Worm (Caenorhabditis elegans) whole organism, young adult: ENCODE data around the gene ttr-51.
A peak's percentile ranks its signal among the peaks of the same experiment; 100 is the strongest.

Source experiments
- F10E7.11 ChIP-seq: sonication (generic microtip); optimal IDR thresholded peaks from 2 replicates; lab custom pipeline; 2017; ENCODE audit warnings: mild to moderate bottlenecking, missing genetic modification characterization, moderate library complexity, missing compliant biosample characterization
- F49E8.2 ChIP-seq: sonication (generic microtip); optimal IDR thresholded peaks from 3 replicates; lab custom pipeline; 2017; ENCODE audit warnings: missing genetic modification characterization, mild to moderate bottlenecking, missing compliant biosample characterization, antibody characterized with exemption, moderate library complexity; ENCODE audit not compliant: insufficient read depth
- F57C9.4 ChIP-seq: sonication (generic microtip); optimal IDR thresholded peaks from 2 replicates; lab custom pipeline; 2017; ENCODE audit warnings: mild to moderate bottlenecking, missing genetic modification characterization, missing compliant biosample characterization
- T26A5.8 ChIP-seq: sonication (generic microtip); optimal IDR thresholded peaks from 2 replicates; lab custom pipeline; 2016; ENCODE audit warnings: missing genetic modification characterization, missing compliant biosample characterization
- akir-1 ChIP-seq: fragments of 200-800 bp; sonication (Bioruptor generic); optimal IDR thresholded peaks from 2 replicates; lab custom pipeline; 2018; ENCODE audit warnings: mild to moderate bottlenecking, missing genetic modification characterization, moderate library complexity, missing compliant biosample characterization
- aptf-3 ChIP-seq: fragments of 200-800 bp; sonication (Bioruptor generic); IDR thresholded peaks from 2 replicates; pipeline ENCODE4 v1.3.6; 2022; ENCODE audit warnings: missing genetic modification characterization, missing compliant biosample characterization
- atf-7 ChIP-seq: sonication (generic microtip); optimal IDR thresholded peaks from 2 replicates; lab custom pipeline; 2017; ENCODE audit warnings: mild to moderate bottlenecking, missing genetic modification characterization, missing compliant biosample characterization
- athp-1 ChIP-seq: sonication (generic microtip); optimal IDR thresholded peaks from 2 replicates; lab custom pipeline; 2017; ENCODE audit warnings: mild to moderate bottlenecking, missing genetic modification characterization, missing compliant biosample characterization
- attf-6 ChIP-seq: fragments of 200-800 bp; sonication (Bioruptor generic); IDR thresholded peaks from 2 replicates; pipeline ENCODE4 v1.3.6; 2022; ENCODE audit warnings: missing genetic modification reagents, missing genetic modification characterization, missing compliant biosample characterization
- bed-2 ChIP-seq: fragments of 200-800 bp; sonication (Bioruptor generic); IDR thresholded peaks from 2 replicates; pipeline ENCODE4 v1.3.6; 2022; ENCODE audit warnings: missing genetic modification reagents, missing genetic modification characterization, missing compliant biosample characterization
- ceh-100 ChIP-seq: fragments of 200-800 bp; sonication (Bioruptor generic); IDR thresholded peaks from 2 replicates; pipeline ENCODE4 v1.3.6; 2022; ENCODE audit warnings: missing genetic modification reagents, missing genetic modification characterization, missing compliant biosample characterization
- chd-7 ChIP-seq: sonication (generic microtip); optimal IDR thresholded peaks from 2 replicates; lab custom pipeline; 2016; ENCODE audit warnings: mild to moderate bottlenecking, missing genetic modification characterization, moderate library complexity, missing compliant biosample characterization
- dpl-1 ChIP-seq: fragments of 150-350 bp; optimal IDR thresholded peaks from 2 replicates; lab custom pipeline; 2014; ENCODE audit warnings: missing biosample characterization, missing genetic modification reagents, missing genetic modification characterization
- egl-44 ChIP-seq: fragments of 200-800 bp; sonication (Bioruptor generic); IDR thresholded peaks from 2 replicates; pipeline ENCODE4 v1.3.6; 2022; ENCODE audit warnings: missing genetic modification reagents, missing genetic modification characterization, missing compliant biosample characterization
- ekl-4 ChIP-seq: fragments of 200-800 bp; sonication (Bioruptor generic); IDR thresholded peaks from 2 replicates; pipeline ENCODE4 v1.3.6; 2022; ENCODE audit warnings: missing genetic modification reagents, missing genetic modification characterization, missing compliant biosample characterization
- lag-1 ChIP-seq: fragments of 200-800 bp; sonication (Bioruptor generic); IDR thresholded peaks from 2 replicates; pipeline ENCODE4 v1.3.6; 2022; ENCODE audit warnings: missing genetic modification reagents, missing genetic modification characterization, missing compliant biosample characterization
- lin-35 ChIP-seq, 3 experiments: fragments of 150-350 bp in 2 of 3; sonication (generic microtip) in 1 of 3; optimal IDR thresholded peaks; 2 replicates each; lab custom pipeline; 2014 to 2018; ENCODE audit warnings: missing biosample characterization in 3 of 3, missing genetic modification characterization in 3 of 3, missing genetic modification reagents in 3 of 3
- nfya-1 ChIP-seq: sonication (generic microtip); optimal IDR thresholded peaks from 2 replicates; lab custom pipeline; 2017; ENCODE audit warnings: antibody characterized with exemption, missing compliant biosample characterization, missing genetic modification characterization, borderline replicate concordance; ENCODE audit not compliant: insufficient read depth
- nfyb-1 ChIP-seq: fragments of 200-800 bp; sonication (Bioruptor generic); IDR thresholded peaks from 2 replicates; pipeline ENCODE4 v1.3.6; 2022; ENCODE audit warnings: missing genetic modification reagents, missing genetic modification characterization, missing compliant biosample characterization
- nhr-179 ChIP-seq: sonication (generic microtip); optimal IDR thresholded peaks from 2 replicates; lab custom pipeline; 2016; ENCODE audit warnings: mild to moderate bottlenecking, missing genetic modification characterization, missing compliant biosample characterization
- nhr-80 ChIP-seq: sonication (generic microtip); optimal IDR thresholded peaks from 2 replicates; lab custom pipeline; 2016; ENCODE audit warnings: missing genetic modification characterization, missing compliant biosample characterization
- pbrm-1 ChIP-seq: fragments of 200-800 bp; sonication (Bioruptor generic); IDR thresholded peaks from 2 replicates; pipeline ENCODE4 v1.3.6; 2022; ENCODE audit warnings: missing genetic modification reagents, missing genetic modification characterization, missing compliant biosample characterization
- rcor-1 ChIP-seq: fragments of 200-800 bp; sonication (Bioruptor generic); IDR thresholded peaks from 2 replicates; pipeline ENCODE4 v1.3.6; 2022; ENCODE audit warnings: missing genetic modification reagents, missing genetic modification characterization, missing compliant biosample characterization
- snpc-1.1 ChIP-seq: sonication (generic microtip); optimal IDR thresholded peaks from 2 replicates; lab custom pipeline; 2017; ENCODE audit warnings: missing genetic modification characterization, mild to moderate bottlenecking, missing compliant biosample characterization, antibody characterized with exemption, moderate library complexity, missing genotype, missing genetic modification reagents; ENCODE audit not compliant: insufficient read depth
- snpc-1.3 ChIP-seq: sonication (generic microtip); optimal IDR thresholded peaks from 2 replicates; lab custom pipeline; 2017; ENCODE audit warnings: missing genetic modification characterization, mild to moderate bottlenecking, missing compliant biosample characterization, antibody characterized with exemption, moderate library complexity, missing genotype, missing genetic modification reagents; ENCODE audit not compliant: insufficient read depth
- unc-62 ChIP-seq: fragments of 150-350 bp; optimal IDR thresholded peaks from 2 replicates; lab custom pipeline; 2014; ENCODE audit warnings: missing biosample characterization, missing genetic modification reagents, missing genetic modification characterization
- zfh-2 ChIP-seq: fragments of 200-800 bp; sonication (Bioruptor generic); conservative IDR thresholded peaks from 2 replicates; pipeline ENCODE4 v1.3.6; 2022; ENCODE audit warnings: missing genetic modification reagents, missing genetic modification characterization, missing compliant biosample characterization
- ztf-18 ChIP-seq: sonication (generic microtip); optimal IDR thresholded peaks from 2 replicates; lab custom pipeline; 2016; ENCODE audit warnings: missing genotype, mild to moderate bottlenecking, missing genetic modification characterization, missing compliant biosample characterization
- ztf-22 ChIP-seq: fragments of 200-800 bp; sonication (Bioruptor generic); optimal IDR thresholded peaks from 2 replicates; lab custom pipeline; 2018; ENCODE audit warnings: mild to moderate bottlenecking, missing genetic modification characterization, moderate library complexity, missing compliant biosample characterization
- ztf-6 ChIP-seq: fragments of 200-800 bp; sonication (Bioruptor generic); IDR thresholded peaks from 2 replicates; pipeline ENCODE4 v1.3.6; 2022; ENCODE audit warnings: missing genetic modification reagents, missing genetic modification characterization, missing compliant biosample characterization

The ttr-51 gene

ce11 chrIV:13238943-13239861, 12.9 kb downstream of the ttr-51 start, which contains the start of gene tag-115 (continued):
- peak; percentile 16 for TF ChIP-seq ztf-18 (tag; lab: Kevin White, UChicago)
- TF ChIP-seq F57C9.4 (tag; lab: Kevin White, UChicago) = no peak
- TF ChIP-seq dpl-1 (GFP tag; lab: Kevin White, UChicago) = no peak

ce11 chrIV:13236485-13236884, 15.6 kb downstream of the ttr-51 start, which contains the start of gene pwp-1:
Gene pwp-1 (minus strand): TSS chrIV:13236585.
- no peak for TF ChIP-seq aptf-3 (GFP tag; lab: Robert Waterston, UW)
- TF ChIP-seq ztf-22 (GFP tag; lab: Kevin White, UChicago) = no peak
- TF ChIP-seq nhr-80 = no peak
- TF ChIP-seq akir-1 (GFP tag; lab: Kevin White, UChicago) = no peak
- no peak for TF ChIP-seq nhr-179 (tag; lab: Kevin White, UChicago)
- no peak for TF ChIP-seq bed-2 (GFP tag; lab: Robert Waterston, UW)
- TF ChIP-seq pbrm-1 (GFP tag; lab: Robert Waterston, UW) = no peak
- no peak for TF ChIP-seq atf-7 (tag; lab: Kevin White, UChicago)
- no peak for TF ChIP-seq lag-1

ce11 chrIV:13231393-13231792, 20.7 kb downstream of the ttr-51 start:
- TF ChIP-seq ztf-22 (GFP tag; lab: Kevin White, UChicago) (no peak), lin-35 (GFP tag; optimal IDR thresholded peaks at IDR 0.05; lab: Kevin White, UChicago) (no peak), ekl-4 (GFP tag; lab: Robert Waterston, UW) (no peak), T26A5.8 (tag; lab: Kevin White, UChicago) (no peak), F10E7.11 (tag; lab: Kevin White, UChicago) (no peak)

- TF ChIP-seq unc-62 (GFP tag; lab: Kevin White, UChicago) (no peak), egl-44 (GFP tag; lab: Robert Waterston, UW) (no peak), nfya-1 (tag; lab: Kevin White, UChicago) (no peak), bed-2 (GFP tag; lab: Robert Waterston, UW) (no peak), snpc-1.3 (tag; lab: Kevin White, UChicago) (no peak), ekl-4 (GFP tag; lab: Robert Waterston, UW) (no peak), F49E8.2 (tag; lab: Kevin White, UChicago) (no peak)
- TF ChIP-seq, all 124 proteins: peak for 0
Observed at ce11 chrIV:13221657-13222056, 30.5 kb downstream of the ttr-51 start, which contains the start of gene C48D1.5. Gene C48D1.5 (plus strand): TSS chrIV:13221957.

ce11 chrIV:13220594-13220993, 31.5 kb downstream of the ttr-51 start:
- TF ChIP-seq chd-7 (tag; lab: Kevin White, UChicago) (no peak), athp-1 (tag; lab: Kevin White, UChicago) (no peak), nfyb-1 (GFP tag; lab: Robert Waterston, UW) (no peak), ceh-100 (GFP tag; lab: Robert Waterston, UW) (no peak), rcor-1 (GFP tag; lab: Robert Waterston, UW) (no peak), snpc-1.1 (no peak), attf-6 (no peak), zfh-2 (GFP tag; lab: Robert Waterston, UW) (no peak), ztf-6 (GFP tag; lab: Robert Waterston, UW) (no peak)
- TF ChIP-seq, all 124 proteins: peak for 0
